Worm (Caenorhabditis elegans) whole organism, L2 larva: ENCODE results near the gene F19H6.6.

ENCODE experiments used
- ZK546.5 ChIP-seq: sonication (generic microtip); optimal IDR thresholded peaks from 2 replicates; lab custom pipeline; 2017; ENCODE audit warnings: missing biosample characterization, missing genetic modification characterization
- crh-2 ChIP-seq: sonication (generic microtip); optimal IDR thresholded peaks from 2 replicates; lab custom pipeline; 2017; ENCODE audit warnings: missing biosample characterization, missing genetic modification characterization
- elt-1 ChIP-seq: fragments of 150-350 bp; optimal IDR thresholded peaks from 2 replicates; lab custom pipeline; 2014; ENCODE audit warnings: missing biosample characterization, missing genetic modification characterization
- lin-11 ChIP-seq: fragments of 150-350 bp; sonication (generic microtip); optimal IDR thresholded peaks from 2 replicates; lab custom pipeline; 2014; ENCODE audit warnings: missing biosample characterization, missing genetic modification characterization, inconsistent platforms, mixed read lengths
- lin-39 ChIP-seq: fragments of 150-350 bp; optimal IDR thresholded peaks from 2 replicates; lab custom pipeline; 2014; ENCODE audit warnings: missing biosample characterization, missing genetic modification reagents, missing genetic modification characterization
- mdl-1 ChIP-seq, 2 experiments: fragments of 150-350 bp in 1 of 2; sonication (generic microtip) in 1 of 2; optimal IDR thresholded peaks; 2 replicates each; lab custom pipeline; 2017; ENCODE audit warnings: missing biosample characterization in 2 of 2, missing genetic modification characterization in 2 of 2
- zag-1 ChIP-seq: fragments of 150-350 bp; optimal IDR thresholded peaks from 2 replicates; lab custom pipeline; 2014; ENCODE audit warnings: missing biosample characterization, missing genetic modification characterization

- TF ChIP-seq mdl-1 (tag; optimal IDR thresholded peaks at IDR 0.05; lab: Kevin White, UChicago) = no peak
- no peak for TF ChIP-seq lin-11 (tag; lab: Kevin White, UChicago)
- no peak for TF ChIP-seq ZK546.5 (tag; lab: Kevin White, UChicago)
- no peak for TF ChIP-seq elt-1
- no peak for TF ChIP-seq zag-1 (tag; lab: Kevin White, UChicago)
- TF ChIP-seq lin-39 (tag; lab: Kevin White, UChicago) = no peak
- no peak for TF ChIP-seq crh-2 (tag; lab: Kevin White, UChicago)
These were observed 39.3 kb upstream of the F19H6.6 start, which contains the start of gene F17A2.13 for ce11 chrX:12321357-12321756.
